Fruit fly (Drosophila melanogaster): ENCODE results near the gene Dys.

The Dys gene

DNA sequence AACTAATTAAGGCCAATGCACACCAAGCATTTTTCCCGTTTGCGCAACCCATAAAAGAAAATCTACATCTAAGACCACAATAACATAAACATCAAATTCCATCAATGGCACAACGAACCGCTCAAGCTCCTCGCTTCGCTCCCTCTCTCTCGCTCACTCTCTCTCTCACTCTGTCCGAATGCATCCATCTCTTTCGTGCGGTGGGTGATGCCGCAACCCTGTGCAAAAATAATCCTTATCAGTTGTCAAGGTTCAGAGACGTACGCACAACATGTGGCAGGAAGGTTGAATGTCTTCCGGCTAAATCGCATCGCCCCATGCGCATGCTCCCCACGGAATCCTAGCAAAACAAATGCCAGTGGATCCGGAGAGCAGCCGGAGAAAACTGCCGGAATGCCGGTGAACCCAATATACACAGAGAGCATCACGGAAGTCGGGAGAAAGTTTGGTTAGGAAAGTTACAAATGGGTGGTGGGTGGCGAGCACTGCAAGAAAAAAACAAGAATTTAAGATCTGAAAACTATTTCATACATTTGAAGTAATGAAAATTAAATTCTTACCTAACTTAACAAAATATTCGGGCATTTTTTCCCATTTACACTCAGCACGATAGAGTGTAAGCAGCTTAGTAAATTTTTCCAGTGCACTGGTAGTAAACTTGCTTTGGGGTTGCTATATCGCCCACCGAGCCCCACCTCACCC is 37.9 kb downstream of the Dys start (continued):
- TF ChIP-seq CG9797 (GFP tag; optimal IDR thresholded peaks at IDR 0.05): no peak
- peak; percentile 96 for TF ChIP-seq CG10366 (GFP tag; IDR thresholded peaks at IDR 0.05)
- TF ChIP-seq CG10431 (GFP tag; optimal IDR thresholded peaks at IDR 0.05): peak; percentile 42
- peak; percentile 82 for TF ChIP-seq D19A (tag; optimal IDR thresholded peaks at IDR 0.05)
- TF ChIP-seq gem (tag; optimal IDR thresholded peaks at IDR 0.05): peak; percentile 95
- TF ChIP-seq ap (GFP tag; IDR thresholded peaks at IDR 0.05): peak; percentile 88
- peak; percentile 95 for TF ChIP-seq CG12071 (GFP tag; optimal IDR thresholded peaks at IDR 0.05)
- peak; percentile 96 for TF ChIP-seq Fer3 (tag; optimal IDR thresholded peaks at IDR 0.05)
- TF ChIP-seq CG15073 (GFP tag; optimal IDR thresholded peaks at IDR 0.05): peak; percentile 19
- no peak for TF ChIP-seq CG2129 (GFP tag; IDR thresholded peaks at IDR 0.05; ENCODE audit: partially characterized antibody)
- peak; percentile 90 for TF ChIP-seq onecut (GFP tag; IDR thresholded peaks at IDR 0.05)
- peak; percentile 99 for TF ChIP-seq Med (GFP tag)
- TF ChIP-seq grn (GFP tag; optimal IDR thresholded peaks at IDR 0.05): peak; percentile 61
- TF ChIP-seq D19B (GFP tag; optimal IDR thresholded peaks at IDR 0.05): peak; percentile 86
- peak; percentile 90 for TF ChIP-seq chm (GFP tag; IDR thresholded peaks at IDR 0.05)
- no peak for TF ChIP-seq Kr (GFP tag; optimal IDR thresholded peaks at IDR 0.05)
- TF ChIP-seq Bteb2 (GFP tag; optimal IDR thresholded peaks at IDR 0.05): peak; percentile 79
- peak; percentile 60 for TF ChIP-seq CG1832 (GFP tag; optimal IDR thresholded peaks at IDR 0.05)
- peak; percentile 91 for TF ChIP-seq CG5245 (GFP tag; optimal IDR thresholded peaks at IDR 0.05)
- peak; percentile 90 for TF ChIP-seq danr (GFP tag; IDR thresholded peaks at IDR 0.05)
- peak; percentile 92 for TF ChIP-seq stc (GFP tag; IDR thresholded peaks at IDR 0.05)
- peak; percentile 84 for TF ChIP-seq en (GFP tag; optimal IDR thresholded peaks at IDR 0.05)
- TF ChIP-seq Nf-YA (GFP tag; IDR thresholded peaks at IDR 0.05): peak; percentile 89
- peak; percentile 81 for TF ChIP-seq gcm2 (GFP tag; optimal IDR thresholded peaks at IDR 0.05)
- TF ChIP-seq CG6854 (GFP tag; optimal IDR thresholded peaks at IDR 0.05): peak; percentile 96
- TF ChIP-seq hbn (GFP tag; IDR thresholded peaks at IDR 0.05; ENCODE audit: partially characterized antibody): no peak
- no peak for TF ChIP-seq Dfd (GFP tag; optimal IDR thresholded peaks at IDR 0.05)
- TF ChIP-seq CG1529 (GFP tag; optimal IDR thresholded peaks at IDR 0.05): peak; percentile 85
- TF ChIP-seq CG33557 (GFP tag; optimal IDR thresholded peaks at IDR 0.05): peak; percentile 23
- peak; percentile 90 for TF ChIP-seq CG10543 (GFP tag; optimal IDR thresholded peaks at IDR 0.05)
- TF ChIP-seq CG30431 (GFP tag; optimal IDR thresholded peaks at IDR 0.05): peak; percentile 79
- no peak for TF ChIP-seq Stat92E (GFP tag; optimal IDR thresholded peaks at IDR 0.05)
- peak; percentile 89 for TF ChIP-seq zfh2 (GFP tag; optimal IDR thresholded peaks at IDR 0.05)
- TF ChIP-seq CG5180 (GFP tag; optimal IDR thresholded peaks at IDR 0.05): peak; percentile 85
- peak; percentile 81 for TF ChIP-seq pnt (GFP tag; optimal IDR thresholded peaks at IDR 0.05)
- no peak for TF ChIP-seq hkb (optimal IDR thresholded peaks at IDR 0.05)
- TF ChIP-seq hkb (GFP tag; IDR thresholded peaks at IDR 0.05): peak; percentile 97
- TF ChIP-seq CkIIα-i1 (GFP tag; IDR thresholded peaks at IDR 0.05): peak; percentile 70
- TF ChIP-seq CG16863 (GFP tag; optimal IDR thresholded peaks at IDR 0.05): peak; percentile 85
- TF ChIP-seq stwl (tag; optimal IDR thresholded peaks at IDR 0.05): no peak
- TF ChIP-seq sc (optimal IDR thresholded peaks at IDR 0.05): no peak
- peak; percentile 80 for TF ChIP-seq sc (GFP tag; optimal IDR thresholded peaks at IDR 0.05)
- TF ChIP-seq CG4282 (GFP tag; optimal IDR thresholded peaks at IDR 0.05): peak; percentile 80
- TF ChIP-seq Side (GFP tag; optimal IDR thresholded peaks at IDR 0.05): peak; percentile 88
- peak; percentile 73 for TF ChIP-seq Nf-YC (tag; optimal IDR thresholded peaks at IDR 0.05)
- TF ChIP-seq Dll (GFP tag; IDR thresholded peaks at IDR 0.05; ENCODE audit: partially characterized antibody): no peak
- TF ChIP-seq YL-1 (GFP tag; optimal IDR thresholded peaks at IDR 0.05): peak; percentile 61
- peak; percentile 91 for TF ChIP-seq CG12942 (GFP tag; optimal IDR thresholded peaks at IDR 0.05)
- no peak for TF ChIP-seq cg (GFP tag; optimal IDR thresholded peaks at IDR 0.05)
- peak; percentile 94 for TF ChIP-seq slou (GFP tag; optimal IDR thresholded peaks at IDR 0.05)
